Fruit fly (Drosophila melanogaster): ENCODE results near the gene CG32284.

The CG32284 gene

dm6 chr3L:3159309-3160194 is 26.9 kb upstream of the CG32284 start, which contains the start of the genes ND-30 and CG15812 (continued):
- TF ChIP-seq CG15601 (tag; optimal IDR thresholded peaks at IDR 0.05) (no peak), abd-A (tag; optimal IDR thresholded peaks at IDR 0.05) (no peak), CG30403 (GFP tag; optimal IDR thresholded peaks at IDR 0.05) (peak; percentile 59), pita (GFP tag; optimal IDR thresholded peaks at IDR 0.05) (no peak), Ptx1 (GFP tag; IDR thresholded peaks at IDR 0.05) (no peak), CG3838 (GFP tag; optimal IDR thresholded peaks at IDR 0.05) (no peak), NK7.1 (GFP tag; optimal IDR thresholded peaks at IDR 0.05) (no peak), peb (GFP tag; IDR thresholded peaks at IDR 0.05) (no peak), Hmx (GFP tag; optimal IDR thresholded peaks at IDR 0.05) (no peak), wdn (GFP tag; IDR thresholded peaks at IDR 0.05) (no peak), CG2678 (tag; optimal IDR thresholded peaks at IDR 0.05) (no peak), pros (GFP tag; optimal IDR thresholded peaks at IDR 0.05) (no peak), CHES-1-like (GFP tag; optimal IDR thresholded peaks at IDR 0.05) (no peak), Dbx (GFP tag; IDR thresholded peaks at IDR 0.05) (no peak), CG10274 (GFP tag; optimal IDR thresholded peaks at IDR 0.05) (no peak), CG42726 (GFP tag; IDR thresholded peaks at IDR 0.05; ENCODE audit: partially characterized antibody) (no peak), dan (GFP tag; IDR thresholded peaks at IDR 0.05) (no peak), CG7963 (GFP tag; IDR thresholded peaks at IDR 0.05; ENCODE audit: partially characterized antibody) (no peak), jing (GFP tag; optimal IDR thresholded peaks at IDR 0.05) (no peak), crol (GFP tag; IDR thresholded peaks at IDR 0.05) (no peak), exex (tag; optimal IDR thresholded peaks at IDR 0.05) (no peak), unc-4 (GFP tag; IDR thresholded peaks at IDR 0.05; ENCODE audit: partially characterized antibody) (no peak), Ets65A (GFP tag) (peak; percentile 60), tgo (GFP tag; IDR thresholded peaks at IDR 0.05) (no peak), NC2α (GFP tag; optimal IDR thresholded peaks at IDR 0.05) (no peak), CG15696 (tag; optimal IDR thresholded peaks at IDR 0.05) (peak; percentile 14), CG4617 (GFP tag; optimal IDR thresholded peaks at IDR 0.05; ENCODE audit: borderline replicate concordance) (peak; percentile 47), HLH3B (GFP tag; IDR thresholded peaks at IDR 0.05) (no peak), dmrt99B (tag; optimal IDR thresholded peaks at IDR 0.05) (no peak), CG1529 (GFP tag; optimal IDR thresholded peaks at IDR 0.05) (no peak), CG13287 (GFP tag; IDR thresholded peaks at IDR 0.05; ENCODE audit: partially characterized antibody) (no peak), disco-r (GFP tag; optimal IDR thresholded peaks at IDR 0.05) (no peak), CG12155 (GFP tag; optimal IDR thresholded peaks at IDR 0.05) (no peak), eve (GFP tag; optimal IDR thresholded peaks at IDR 0.05) (no peak), grn (GFP tag; optimal IDR thresholded peaks at IDR 0.05) (no peak), vnd (GFP tag; IDR thresholded peaks at IDR 0.05; ENCODE audit: partially characterized antibody) (no peak), CG14965 (GFP tag; optimal IDR thresholded peaks at IDR 0.05; ENCODE audit: borderline replicate concordance) (no peak), Fer3 (tag; optimal IDR thresholded peaks at IDR 0.05) (no peak), Med (GFP tag) (no peak), MBD-R2 (GFP tag; IDR thresholded peaks at IDR 0.05) (peak; percentile 69), NfI (GFP tag; optimal IDR thresholded peaks at IDR 0.05) (no peak), sc (optimal IDR thresholded peaks at IDR 0.05) (no peak), sc (GFP tag; optimal IDR thresholded peaks at IDR 0.05) (no peak), CG17359 (tag; optimal IDR thresholded peaks at IDR 0.05) (no peak), CG4730 (GFP tag; IDR thresholded peaks at IDR 0.05) (no peak), CG12942 (GFP tag; optimal IDR thresholded peaks at IDR 0.05) (no peak), CG6272 (GFP tag; IDR thresholded peaks at IDR 0.05) (no peak), sqz (GFP tag; optimal IDR thresholded peaks at IDR 0.05) (no peak), CG8924 (tag; optimal IDR thresholded peaks at IDR 0.05) (peak; percentile 51), Dad (GFP tag; optimal IDR thresholded peaks at IDR 0.05) (no peak)

Data from whole organism, embryonic.